ENCODE assay signal across 4 worm cellular contexts in genomic region chrIV:14888889-14889664, ce11.
TF ChIP-seq lines count a peak whose summit lies in the region.

No protein-coding gene starts in this region.

TF ChIP-seq in whole organism, L1 larva, 84 proteins besides CTCF, POLR2A, EP300 and RAD21 (continued from another document):
- no peak for TF ChIP-seq sox-4 (tag; optimal IDR thresholded peaks at IDR 0.05; lab: Kevin White, UChicago)
- peak; percentile 4 for TF ChIP-seq nhr-20 (tag; optimal IDR thresholded peaks at IDR 0.05; lab: Kevin White, UChicago)
- TF ChIP-seq unc-98 (GFP tag; IDR thresholded peaks at IDR 0.05; lab: Robert Waterston, UW), result 0 out of 2 replicates have a peak, but pooled peaks have one; percentile 7
- no peak for TF ChIP-seq nhr-12 (tag; optimal IDR thresholded peaks at IDR 0.05; lab: Kevin White, UChicago)
- TF ChIP-seq ztf-11 (tag; optimal IDR thresholded peaks at IDR 0.05; lab: Kevin White, UChicago), result no peak
- TF ChIP-seq swsn-7 (tag; optimal IDR thresholded peaks at IDR 0.05; lab: Kevin White, UChicago), result peak; percentile 6
- no peak for TF ChIP-seq nhr-11 (tag; optimal IDR thresholded peaks at IDR 0.05; lab: Kevin White, UChicago)

TF ChIP-seq in whole organism, L2 larva, 48 proteins besides CTCF, POLR2A, EP300 and RAD21 (continued from another document):
- no peak for TF ChIP-seq peb-1 (tag; optimal IDR thresholded peaks at IDR 0.05; lab: Kevin White, UChicago)
- no peak for TF ChIP-seq egl-27 (tag; optimal IDR thresholded peaks at IDR 0.05; lab: Kevin White, UChicago)
- TF ChIP-seq nhr-11 (tag; optimal IDR thresholded peaks at IDR 0.05; lab: Kevin White, UChicago), result no peak
- no peak for TF ChIP-seq blmp-1 (tag; optimal IDR thresholded peaks at IDR 0.05; lab: Kevin White, UChicago; ENCODE audit: insufficient read depth)
- TF ChIP-seq aly-2 (tag; optimal IDR thresholded peaks at IDR 0.05; lab: Kevin White, UChicago), result no peak
- no peak for TF ChIP-seq ceh-16 (tag; optimal IDR thresholded peaks at IDR 0.05; lab: Kevin White, UChicago)
- TF ChIP-seq zag-1 (tag; optimal IDR thresholded peaks at IDR 0.05; lab: Kevin White, UChicago), result no peak
- no peak for TF ChIP-seq nhr-77 (tag; optimal IDR thresholded peaks at IDR 0.05; lab: Kevin White, UChicago)
- TF ChIP-seq skn-1 (tag; optimal IDR thresholded peaks at IDR 0.05; lab: Kevin White, UChicago), result no peak
- TF ChIP-seq nhr-23 (tag; optimal IDR thresholded peaks at IDR 0.05; lab: Kevin White, UChicago), result no peak
- no peak for TF ChIP-seq nhr-25 (tag; optimal IDR thresholded peaks at IDR 0.05; lab: Kevin White, UChicago)
- no peak for TF ChIP-seq sem-4 (tag; optimal IDR thresholded peaks at IDR 0.05; lab: Kevin White, UChicago)

TF ChIP-seq in whole organism, L4 larva, 104 proteins besides CTCF, POLR2A, EP300 and RAD21 (continued from another document):
- TF ChIP-seq Y5F2A.4 (GFP tag; optimal IDR thresholded peaks at IDR 0.05; lab: Kevin White, UChicago) (no peak), pqm-1 (tag; optimal IDR thresholded peaks at IDR 0.05; lab: Kevin White, UChicago) (peak; percentile 51), Y48G9A.11 (GFP tag; IDR thresholded peaks at IDR 0.05; lab: Robert Waterston, UW) (no peak; the same call in 1 of the 2 replicates), nhr-6 (tag; optimal IDR thresholded peaks at IDR 0.05; lab: Kevin White, UChicago) (no peak), lin-38 (GFP tag; IDR thresholded peaks at IDR 0.05; lab: Robert Waterston, UW) (peak; percentile 52), nhr-25 (tag; optimal IDR thresholded peaks at IDR 0.05; lab: Kevin White, UChicago; ENCODE audit: borderline replicate concordance, insufficient read depth) (no peak), madf-5 (GFP tag; IDR thresholded peaks at IDR 0.05; lab: Robert Waterston, UW) (no peak), nhr-102 (tag; optimal IDR thresholded peaks at IDR 0.05; lab: Kevin White, UChicago) (peak; percentile 2), F49E8.2 (tag; optimal IDR thresholded peaks at IDR 0.05; lab: Kevin White, UChicago; ENCODE audit: borderline replicate concordance) (peak; percentile 31), F37D6.2 (tag; optimal IDR thresholded peaks at IDR 0.05; lab: Kevin White, UChicago) (no peak), zfp-3 (GFP tag; conservative IDR thresholded peaks at IDR 0.05; lab: Robert Waterston, UW) (no peak), nhr-28 (tag; optimal IDR thresholded peaks at IDR 0.05; lab: Kevin White, UChicago) (peak; percentile 45), daf-12 (tag; optimal IDR thresholded peaks at IDR 0.05; lab: Kevin White, UChicago) (no peak), sdz-12 (GFP tag; optimal IDR thresholded peaks at IDR 0.05; lab: Kevin White, UChicago) (no peak), snpc-1.2 (GFP tag; IDR thresholded peaks at IDR 0.05; lab: Robert Waterston, UW) (peak; percentile 99), T20F7.1 (GFP tag; optimal IDR thresholded peaks at IDR 0.05; lab: Kevin White, UChicago) (no peak), lin-39 (tag; optimal IDR thresholded peaks at IDR 0.05; lab: Kevin White, UChicago) (no peak), nhr-76 (tag; optimal IDR thresholded peaks at IDR 0.05; lab: Kevin White, UChicago) (no peak), hlh-11 (tag; optimal IDR thresholded peaks at IDR 0.05; lab: Kevin White, UChicago) (peak; percentile 27), skn-1 (tag; optimal IDR thresholded peaks at IDR 0.05; lab: Kevin White, UChicago) (no peak)

TF ChIP-seq in whole organism, young adult, 124 proteins besides CTCF, POLR2A, EP300 and RAD21 (continued from another document):
- TF ChIP-seq tlf-1 (GFP tag; optimal IDR thresholded peaks at IDR 0.05; lab: Kevin White, UChicago) (no peak), rpc-1 (optimal IDR thresholded peaks at IDR 0.05; lab: Kevin White, UChicago) (peak; percentile 53), rpc-1 (tag; optimal IDR thresholded peaks at IDR 0.05; lab: Kevin White, UChicago) (peak; percentile 75), ztf-18 (tag; optimal IDR thresholded peaks at IDR 0.05; lab: Kevin White, UChicago) (peak; percentile 72), B0019.2 (GFP tag; conservative IDR thresholded peaks at IDR 0.05; lab: Robert Waterston, UW) (0 out of 2 replicates have a peak, but pooled peaks have one; percentile 9), Y53F4B.3 (GFP tag; IDR thresholded peaks at IDR 0.05; lab: Robert Waterston, UW) (0 out of 2 replicates have a peak, but pooled peaks have one; percentile 53), aptf-2 (GFP tag; conservative IDR thresholded peaks at IDR 0.05; lab: Robert Waterston, UW) (no peak), B0261.1 (tag; optimal IDR thresholded peaks at IDR 0.05; lab: Kevin White, UChicago) (peak; percentile 81), F57A8.1 (GFP tag; optimal IDR thresholded peaks at IDR 0.05; lab: Kevin White, UChicago) (no peak), tbx-9 (tag; optimal IDR thresholded peaks at IDR 0.05; lab: Kevin White, UChicago; ENCODE audit: borderline replicate concordance) (no peak), egl-18 (GFP tag; IDR thresholded peaks at IDR 0.05; lab: Robert Waterston, UW) (no peak), mxl-1 (tag; optimal IDR thresholded peaks at IDR 0.05; lab: Kevin White, UChicago) (peak; percentile 29), ztf-28 (GFP tag; IDR thresholded peaks at IDR 0.05; lab: Robert Waterston, UW) (peak; percentile 62; the same call in 1 of the 2 replicates), tbp1 (GFP tag; optimal IDR thresholded peaks at IDR 0.05; lab: Kevin White, UChicago) (peak; percentile 95), dox-1 (GFP tag; IDR thresholded peaks at IDR 0.05; lab: Robert Waterston, UW) (no peak; the same call in 1 of the 2 replicates), snpc-1.3 (tag; optimal IDR thresholded peaks at IDR 0.05; lab: Kevin White, UChicago; ENCODE audit: insufficient read depth) (peak; percentile 68), madf-10 (tag; optimal IDR thresholded peaks at IDR 0.05; lab: Kevin White, UChicago) (peak; percentile 7), ztf-25 (GFP tag; IDR thresholded peaks at IDR 0.05; lab: Robert Waterston, UW) (0 out of 2 replicates have a peak, but pooled peaks have one; percentile 50), madf-6 (GFP tag; IDR thresholded peaks at IDR 0.05; lab: Robert Waterston, UW) (peak; percentile 44; the same call in 1 of the 2 replicates), ceh-91 (GFP tag; IDR thresholded peaks at IDR 0.05; lab: Robert Waterston, UW) (no peak), rec-8 (tag; optimal IDR thresholded peaks at IDR 0.05; lab: Kevin White, UChicago) (peak in 1 of 2 experiments; percentile 4), hsf-1 (GFP tag; IDR thresholded peaks at IDR 0.05; lab: Robert Waterston, UW) (no peak), snpc-4 (GFP tag; optimal IDR thresholded peaks at IDR 0.05; lab: Kevin White, UChicago) (peak; percentile 90), snpc-4 (tag; optimal IDR thresholded peaks at IDR 0.05; lab: Kevin White, UChicago) (peak; percentile 17 to 98 (median 96)), lsl-1 (GFP tag; optimal IDR thresholded peaks at IDR 0.05; lab: Kevin White, UChicago) (no peak)
